Fruit fly (Drosophila melanogaster) S2 (cell line): Measurements from ENCODE around the gene CG43089.

ENCODE experiments used
- CG8478 ChIP-seq: fragments of >200 bp; optimal IDR thresholded peaks from 2 replicates; lab custom pipeline; 2018
- CTCF ChIP-seq, 2 experiments: fragments of >200 bp; optimal IDR thresholded peaks; 2 replicates each; lab custom pipeline; 2018

- TF ChIP-seq CG8478 (no peak), CTCF (optimal IDR thresholded peaks at IDR 0.05; lab: Kevin White, UChicago) (peak; percentile 68 to 74)
These were observed 11.3 kb upstream of the CG43089 start for dm6 chr3L:3702489-3702888.
